Fruit fly (Drosophila melanogaster): ENCODE measurements around the gene Epg5.
A peak's percentile ranks its signal among the peaks of the same experiment; 100 is the strongest.

The Epg5 gene

DNA sequence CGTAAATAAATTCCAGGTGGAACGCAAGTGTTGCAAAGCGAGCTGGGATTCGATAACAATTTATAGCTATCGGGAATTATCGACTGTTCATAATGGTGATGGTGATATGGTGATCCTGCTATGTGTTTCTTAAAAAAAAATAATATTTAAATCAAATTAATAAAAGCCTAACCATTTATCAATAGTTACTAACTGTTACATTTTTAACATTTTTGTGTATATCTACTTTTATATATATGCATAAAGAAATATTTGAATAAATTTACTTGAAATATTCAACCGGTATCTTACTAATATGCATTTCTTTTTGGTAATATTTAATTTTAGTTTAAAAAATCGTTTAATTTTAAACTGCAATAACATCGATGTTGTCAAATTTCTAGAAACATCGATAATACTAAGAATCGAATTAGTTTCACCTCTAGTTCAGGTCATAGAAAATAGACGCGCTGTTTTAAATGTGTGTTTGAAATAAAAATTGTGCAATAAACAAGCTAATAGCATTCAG lies 12.7 kb downstream of the Epg5 start, which contains the start of the genes PGS1 and gwl (continued):
- TF ChIP-seq Lim3 (GFP tag; IDR thresholded peaks at IDR 0.05) = no peak
- no peak for TF ChIP-seq CG8359 (GFP tag; optimal IDR thresholded peaks at IDR 0.05; ENCODE audit: borderline replicate concordance)
- no peak for TF ChIP-seq CG8290 (GFP tag; optimal IDR thresholded peaks at IDR 0.05)
- TF ChIP-seq CG8290 (tag; optimal IDR thresholded peaks at IDR 0.05) = no peak
- peak; percentile 81 for TF ChIP-seq Abd-B (GFP tag; optimal IDR thresholded peaks at IDR 0.05)
- peak; percentile 32 for TF ChIP-seq pzg (GFP tag; optimal IDR thresholded peaks at IDR 0.05)
- peak; percentile 84 for TF ChIP-seq Xbp1 (GFP tag; optimal IDR thresholded peaks at IDR 0.05)
- TF ChIP-seq Hey (tag; optimal IDR thresholded peaks at IDR 0.05) = no peak
- TF ChIP-seq Ada2b (GFP tag; IDR thresholded peaks at IDR 0.05) = peak; percentile 63; the same call in 1 of the 2 replicates
- no peak for TF ChIP-seq lov (optimal IDR thresholded peaks at IDR 0.05)
- TF ChIP-seq lov (GFP tag; IDR thresholded peaks at IDR 0.05) = no peak
- peak; percentile 68 for TF ChIP-seq pho (GFP tag; optimal IDR thresholded peaks at IDR 0.05)
- TF ChIP-seq zfh1 (GFP tag; IDR thresholded peaks at IDR 0.05) = peak; percentile 71; the same call in 1 of the 3 replicates
- TF ChIP-seq unpg (GFP tag; optimal IDR thresholded peaks at IDR 0.05) = no peak
- TF ChIP-seq twi (tag; optimal IDR thresholded peaks at IDR 0.05) = peak; percentile 40
- TF ChIP-seq hb (GFP tag; IDR thresholded peaks at IDR 0.05; ENCODE audit: partially characterized antibody) = no peak
- peak; percentile 73; the same call in 1 of the 3 replicates for TF ChIP-seq so (GFP tag; IDR thresholded peaks at IDR 0.05)
- TF ChIP-seq Fer3 (tag; optimal IDR thresholded peaks at IDR 0.05) = peak; percentile 75
- peak; percentile 87 for TF ChIP-seq CG32532 (GFP tag; IDR thresholded peaks at IDR 0.05)
- peak; percentile 87 for TF ChIP-seq vvl (GFP tag; IDR thresholded peaks at IDR 0.05)
- TF ChIP-seq bsh (GFP tag; optimal IDR thresholded peaks at IDR 0.05) = peak in 1 of 2 experiments; percentile 74
- TF ChIP-seq CG2199 (GFP tag; IDR thresholded peaks at IDR 0.05) = no peak
- TF ChIP-seq Usf (GFP tag; optimal IDR thresholded peaks at IDR 0.05) = peak; percentile 42
- peak; percentile 80 for TF ChIP-seq CG2116 (GFP tag; optimal IDR thresholded peaks at IDR 0.05)
- TF ChIP-seq CG8478 (optimal IDR thresholded peaks at IDR 0.05) = no peak
- TF ChIP-seq jigr1 (GFP tag; IDR thresholded peaks at IDR 0.05) = peak; percentile 66; the same call in 1 of the 3 replicates
- TF ChIP-seq grau (tag; optimal IDR thresholded peaks at IDR 0.05) = peak; percentile 68
- peak; percentile 80 for TF ChIP-seq CG1602 (GFP tag; optimal IDR thresholded peaks at IDR 0.05)
- no peak for TF ChIP-seq CG8924 (tag; optimal IDR thresholded peaks at IDR 0.05)
- no peak for TF ChIP-seq NC2α (GFP tag; optimal IDR thresholded peaks at IDR 0.05)
- peak; percentile 16 for TF ChIP-seq chn (GFP tag; optimal IDR thresholded peaks at IDR 0.05)
- TF ChIP-seq CG1529 (GFP tag; optimal IDR thresholded peaks at IDR 0.05) = no peak
- no peak for TF ChIP-seq Blimp-1 (GFP tag; optimal IDR thresholded peaks at IDR 0.05)
- TF ChIP-seq Max (GFP tag; optimal IDR thresholded peaks at IDR 0.05) = peak; percentile 56
- 0 out of 3 replicates have a peak, but pooled peaks have one; percentile 42 for TF ChIP-seq CG34224 (GFP tag; IDR thresholded peaks at IDR 0.05; ENCODE audit: partially characterized antibody)
- TF ChIP-seq wdn (GFP tag; IDR thresholded peaks at IDR 0.05) = peak; percentile 52; the same call in 1 of the 2 replicates
- peak; percentile 89 for TF ChIP-seq CG14710 (tag; optimal IDR thresholded peaks at IDR 0.05)
- TF ChIP-seq Aef1 (GFP tag; IDR thresholded peaks at IDR 0.05) = peak; percentile 76
- TF ChIP-seq maf-S (GFP tag; optimal IDR thresholded peaks at IDR 0.05) = no peak
- no peak for TF ChIP-seq D (optimal IDR thresholded peaks at IDR 0.05)
- peak; percentile 1 for TF ChIP-seq D (GFP tag; optimal IDR thresholded peaks at IDR 0.05)
- no peak for TF ChIP-seq gfzf (GFP tag; optimal IDR thresholded peaks at IDR 0.05)
- TF ChIP-seq ci (GFP tag; IDR thresholded peaks at IDR 0.05) = 0 out of 3 replicates have a peak, but pooled peaks have one; percentile 37
- TF ChIP-seq CG9215 (GFP tag; IDR thresholded peaks at IDR 0.05) = peak; percentile 75
- peak; percentile 76 for TF ChIP-seq klu (GFP tag; IDR thresholded peaks at IDR 0.05)
- no peak for TF ChIP-seq gsb-n (tag; optimal IDR thresholded peaks at IDR 0.05)
- no peak for TF ChIP-seq Sry-β (GFP tag; optimal IDR thresholded peaks at IDR 0.05)
- no peak for TF ChIP-seq kni (GFP tag; optimal IDR thresholded peaks at IDR 0.05)
- peak; percentile 87 for TF ChIP-seq ttk (GFP tag; IDR thresholded peaks at IDR 0.05)
- TF ChIP-seq sr (GFP tag; IDR thresholded peaks at IDR 0.05) = no peak
- TF ChIP-seq CG8089 (GFP tag; optimal IDR thresholded peaks at IDR 0.05) = no peak
- TF ChIP-seq CG33557 (GFP tag; optimal IDR thresholded peaks at IDR 0.05) = peak; percentile 76

Data from whole organism, embryonic.